Worm (Caenorhabditis elegans): ENCODE data around the gene C03G6.17.

- no peak for TF ChIP-seq dao-5 (tag; optimal IDR thresholded peaks at IDR 0.05)
- TF ChIP-seq W03F9.2 (tag; optimal IDR thresholded peaks at IDR 0.05): no peak
- no peak for TF ChIP-seq him-1 (tag; optimal IDR thresholded peaks at IDR 0.05)
Measured at ce11 chrV:7355464-7355863, 25.4 kb downstream of the C03G6.17 start, which contains the start of gene tag-293.

Data from whole organism, L4/young adult.